Fruit fly (Drosophila melanogaster) Kc167 (cell line): ENCODE measurements around the gene Nak.

Experiments used
- Myc ChIP-seq: fragments of >200 bp; optimal IDR thresholded peaks from 2 replicates; lab custom pipeline; 2017; ENCODE audit warnings: missing external identifiers
- Sin3A ChIP-seq: fragments of >200 bp; optimal IDR thresholded peaks from 2 replicates; lab custom pipeline; 2018; ENCODE audit warnings: missing external identifiers
- h ChIP-seq: fragments of >200 bp; optimal IDR thresholded peaks from 3 replicates; lab custom pipeline; 2018; ENCODE audit warnings: missing external identifiers
- insv ChIP-seq: fragments of >200 bp; optimal IDR thresholded peaks from 3 replicates; lab custom pipeline; 2018; ENCODE audit warnings: missing external identifiers
- psq ChIP-seq: fragments of >200 bp; optimal IDR thresholded peaks from 2 replicates; lab custom pipeline; 2017; ENCODE audit warnings: missing external identifiers
- ttk ChIP-seq: sonication (Bioruptor generic); optimal IDR thresholded peaks from 2 replicates; lab custom pipeline; 2017; ENCODE audit warnings: missing external identifiers

The Nak gene

dm6 chr2L:18945765-18946552 lies 22.6 kb downstream of the Nak start, which contains the start of gene CG46304:
TSS of gene CG46304 (plus strand) at chr2L:18946305.
- TF ChIP-seq insv (no peak), ttk (no peak), Myc (lab: Kevin White, UChicago) (no peak), psq (lab: Kevin White, UChicago) (no peak), h (no peak), Sin3A (lab: Kevin White, UChicago) (no peak)

- TF ChIP-seq psq (lab: Kevin White, UChicago): no peak
- TF ChIP-seq insv: no peak
- TF ChIP-seq ttk: no peak
- TF ChIP-seq Sin3A (lab: Kevin White, UChicago): no peak
- TF ChIP-seq h: no peak
- TF ChIP-seq Myc (lab: Kevin White, UChicago): no peak
Measured at dm6 chr2L:18944175-18945012, 24.1 kb downstream of the Nak start.

dm6 chr2L:18943797-18944174 lies 24.8 kb downstream of the Nak start, which contains the start of gene ssp3:
TSS of gene ssp3 (minus strand) at chr2L:18943960.
- no peak for TF ChIP-seq Myc (lab: Kevin White, UChicago)
- TF ChIP-seq psq (lab: Kevin White, UChicago): no peak
- TF ChIP-seq h: no peak
- TF ChIP-seq ttk: no peak
- TF ChIP-seq Sin3A (lab: Kevin White, UChicago): no peak
- no peak for TF ChIP-seq insv

dm6 chr2L:18943309-18943708 lies 25.2 kb downstream of the Nak start:
- TF ChIP-seq ttk (no peak), insv (no peak), h (no peak), Sin3A (lab: Kevin White, UChicago) (no peak), Myc (lab: Kevin White, UChicago) (no peak), psq (lab: Kevin White, UChicago) (no peak)

- TF ChIP-seq psq (lab: Kevin White, UChicago) (no peak), ttk (no peak), insv (no peak), Sin3A (lab: Kevin White, UChicago) (no peak), Myc (lab: Kevin White, UChicago) (no peak), h (no peak)
Measured at dm6 chr2L:18936056-18936455, 32.5 kb downstream of the Nak start.

dm6 chr2L:18934588-18934987 lies 34.0 kb downstream of the Nak start:
- TF ChIP-seq Myc (lab: Kevin White, UChicago): no peak
- TF ChIP-seq psq (lab: Kevin White, UChicago): no peak
- TF ChIP-seq h: no peak
- no peak for TF ChIP-seq insv
- TF ChIP-seq Sin3A (lab: Kevin White, UChicago): no peak
- no peak for TF ChIP-seq ttk

dm6 chr2L:18933867-18934266 lies 34.7 kb downstream of the Nak start:
- no peak for TF ChIP-seq Sin3A (lab: Kevin White, UChicago)
- no peak for TF ChIP-seq Myc (lab: Kevin White, UChicago)
- no peak for TF ChIP-seq insv
- no peak for TF ChIP-seq psq (lab: Kevin White, UChicago)
- TF ChIP-seq h: no peak
- no peak for TF ChIP-seq ttk

dm6 chr2L:18930352-18931122 lies 38.0 kb downstream of the Nak start:
- no peak for TF ChIP-seq psq (lab: Kevin White, UChicago)
- TF ChIP-seq h: no peak
- no peak for TF ChIP-seq insv
- no peak for TF ChIP-seq Myc (lab: Kevin White, UChicago)
- TF ChIP-seq Sin3A (lab: Kevin White, UChicago): no peak
- TF ChIP-seq ttk: no peak

dm6 chr2L:18929595-18929994 lies 38.9 kb downstream of the Nak start:
- TF ChIP-seq Sin3A (lab: Kevin White, UChicago) (no peak), insv (no peak), ttk (no peak), h (no peak), psq (lab: Kevin White, UChicago) (no peak), Myc (lab: Kevin White, UChicago) (no peak)

dm6 chr2L:18927891-18928290 lies 40.7 kb downstream of the Nak start:
- TF ChIP-seq ttk (no peak), psq (lab: Kevin White, UChicago) (no peak), Sin3A (lab: Kevin White, UChicago) (no peak), Myc (lab: Kevin White, UChicago) (no peak), insv (no peak), h (no peak)

dm6 chr2L:18925956-18926355 lies 42.6 kb downstream of the Nak start:
- TF ChIP-seq Myc (lab: Kevin White, UChicago) (no peak), insv (no peak)

dm6 chr2L:18925387-18925786 lies 43.2 kb downstream of the Nak start:
- TF ChIP-seq psq (lab: Kevin White, UChicago): no peak
- TF ChIP-seq Sin3A (lab: Kevin White, UChicago): no peak
- TF ChIP-seq Myc (lab: Kevin White, UChicago): no peak
